Worm (Caenorhabditis elegans) whole organism, L1 larva: Measurements from ENCODE around the gene mlc-1.

Source experiments
- C04F5.9 ChIP-seq: sonication (generic microtip); optimal IDR thresholded peaks from 2 replicates; lab custom pipeline; 2016; ENCODE audit warnings: missing genetic modification characterization, missing compliant biosample characterization
- Y116A8C.19 ChIP-seq: sonication (generic microtip); optimal IDR thresholded peaks from 2 replicates; lab custom pipeline; 2016; ENCODE audit warnings: missing compliant biosample characterization, missing genetic modification characterization, borderline replicate concordance
- alr-1 ChIP-seq: fragments of 200-800 bp; sonication (Bioruptor generic); optimal IDR thresholded peaks from 2 replicates; lab custom pipeline; 2018; ENCODE audit warnings: borderline replicate concordance, mild to moderate bottlenecking, missing genetic modification characterization, missing compliant biosample characterization
- aly-2 ChIP-seq: fragments of 150-350 bp; optimal IDR thresholded peaks from 2 replicates; lab custom pipeline; 2014; ENCODE audit warnings: missing biosample characterization, missing genetic modification characterization
- blmp-1 ChIP-seq: fragments of 150-350 bp; optimal IDR thresholded peaks from 2 replicates; lab custom pipeline; 2014; ENCODE audit warnings: missing biosample characterization, missing genetic modification characterization
- ceh-63 ChIP-seq: fragments of 200-800 bp; sonication (Bioruptor generic); optimal IDR thresholded peaks from 2 replicates; lab custom pipeline; 2018; ENCODE audit warnings: mild to moderate bottlenecking, missing genetic modification characterization, missing compliant biosample characterization
- ceh-90 ChIP-seq: sonication (generic microtip); optimal IDR thresholded peaks from 2 replicates; lab custom pipeline; 2016; ENCODE audit warnings: missing genetic modification characterization, missing compliant biosample characterization
- ces-1 ChIP-seq: fragments of 150-350 bp; optimal IDR thresholded peaks from 2 replicates; lab custom pipeline; 2014; ENCODE audit warnings: missing biosample characterization, missing genetic modification reagents, missing genetic modification characterization
- dsc-1 ChIP-seq: sonication (generic microtip); optimal IDR thresholded peaks from 2 replicates; lab custom pipeline; 2016; ENCODE audit warnings: mild to moderate bottlenecking, missing genetic modification characterization, missing compliant biosample characterization
- efl-1 ChIP-seq, 4 experiments: fragments of 150-350 bp; optimal IDR thresholded peaks in 3 of 4; peaks in 1 of 4; 1 replicate in 1 of 4; 2 replicates in 3 of 4; lab custom pipeline; 2014; ENCODE audit warnings: missing biosample characterization in 2 of 4, missing genetic modification characterization in 2 of 4, missing genetic modification reagents in 2 of 4
- elt-2 ChIP-seq: sonication (generic microtip); optimal IDR thresholded peaks from 2 replicates; lab custom pipeline; 2016; ENCODE audit warnings: missing genetic modification characterization, mild to moderate bottlenecking, inconsistent platforms, missing compliant biosample characterization, missing genetic modification reagents
- ets-5 ChIP-seq: fragments of 200-800 bp; sonication (Bioruptor generic); IDR thresholded peaks from 2 replicates; pipeline ENCODE4 v1.3.6; 2022; ENCODE audit warnings: missing genetic modification characterization, missing compliant biosample characterization
- grh-1 ChIP-seq: fragments of 200-800 bp; sonication (Bioruptor generic); IDR thresholded peaks from 2 replicates; pipeline ENCODE4 v1.3.6; 2022; ENCODE audit warnings: missing genetic modification reagents, missing genetic modification characterization, missing compliant biosample characterization
- hlh-17 ChIP-seq: fragments of 200-800 bp; sonication (Bioruptor generic); optimal IDR thresholded peaks from 2 replicates; lab custom pipeline; 2018; ENCODE audit warnings: missing genetic modification characterization, mild to moderate bottlenecking, missing compliant biosample characterization, moderate library complexity, borderline replicate concordance
- hlh-4 ChIP-seq: sonication (generic microtip); optimal IDR thresholded peaks from 2 replicates; lab custom pipeline; 2016; ENCODE audit warnings: mild to moderate bottlenecking, missing genetic modification characterization, missing compliant biosample characterization
- hpl-2 ChIP-seq: fragments of 150-350 bp; optimal IDR thresholded peaks from 2 replicates; lab custom pipeline; 2014; ENCODE audit warnings: missing biosample characterization, missing genetic modification reagents, missing genetic modification characterization
- jun-1 ChIP-seq: fragments of 150-350 bp; optimal IDR thresholded peaks from 2 replicates; lab custom pipeline; 2014; ENCODE audit warnings: missing biosample characterization, missing genetic modification reagents, missing genetic modification characterization
- lin-13 ChIP-seq: fragments of 150-350 bp; optimal IDR thresholded peaks from 2 replicates; lab custom pipeline; 2014; ENCODE audit warnings: missing biosample characterization, missing genetic modification reagents, missing genetic modification characterization
- lin-14 ChIP-seq: fragments of 200-800 bp; sonication (Bioruptor generic); optimal IDR thresholded peaks from 2 replicates; lab custom pipeline; 2018; ENCODE audit warnings: mild to moderate bottlenecking, missing genetic modification characterization, moderate library complexity, missing compliant biosample characterization
- lin-35 ChIP-seq, 2 experiments: fragments of 150-350 bp; optimal IDR thresholded peaks; 2 replicates each; lab custom pipeline; 2014; ENCODE audit warnings: missing biosample characterization in 2 of 2, missing genetic modification characterization in 2 of 2, missing genetic modification reagents in 2 of 2
- lin-39 ChIP-seq: fragments of 150-350 bp; optimal IDR thresholded peaks from 2 replicates; lab custom pipeline; 2014; ENCODE audit warnings: missing biosample characterization, missing genetic modification reagents, missing genetic modification characterization
- lsy-2 ChIP-seq, 2 experiments: fragments of 150-350 bp; optimal IDR thresholded peaks; 2 replicates each; lab custom pipeline; 2014; ENCODE audit warnings: missing biosample characterization in 2 of 2, missing genetic modification characterization in 2 of 2
- mab-9 ChIP-seq: fragments of 200-800 bp; sonication (Bioruptor generic); IDR thresholded peaks from 2 replicates; pipeline ENCODE4 v1.3.6; 2022; ENCODE audit warnings: missing genetic modification reagents, missing genetic modification characterization, missing compliant biosample characterization
- mdl-1 ChIP-seq, 2 experiments: fragments of 150-350 bp; optimal IDR thresholded peaks; 2 replicates each; lab custom pipeline; 2014 to 2017; ENCODE audit warnings: missing biosample characterization in 2 of 2, missing genetic modification characterization in 2 of 2, inconsistent platforms in 1 of 2
- mef-2 ChIP-seq: fragments of 150-350 bp; optimal IDR thresholded peaks from 2 replicates; lab custom pipeline; 2014; ENCODE audit warnings: missing biosample characterization, missing genetic modification characterization
- mep-1 ChIP-seq: fragments of 150-350 bp; optimal IDR thresholded peaks from 2 replicates; lab custom pipeline; 2014; ENCODE audit warnings: missing biosample characterization, missing genetic modification characterization
- nhr-11 ChIP-seq: fragments of 150-350 bp; optimal IDR thresholded peaks from 2 replicates; lab custom pipeline; 2014; ENCODE audit warnings: missing biosample characterization, missing genetic modification characterization
- nhr-19 ChIP-seq: fragments of 200-800 bp; sonication (Bioruptor generic); conservative IDR thresholded peaks from 2 replicates; pipeline ENCODE4 v1.3.6; 2022; ENCODE audit warnings: missing genetic modification characterization, missing compliant biosample characterization
- nhr-20 ChIP-seq: sonication (generic microtip); optimal IDR thresholded peaks from 2 replicates; lab custom pipeline; 2016; ENCODE audit warnings: mild to moderate bottlenecking, missing genetic modification characterization, missing compliant biosample characterization
- nhr-237 ChIP-seq: fragments of 150-350 bp; optimal IDR thresholded peaks from 2 replicates; lab custom pipeline; 2014; ENCODE audit warnings: missing biosample characterization, missing genetic modification characterization
- nhr-28 ChIP-seq: fragments of 150-350 bp; optimal IDR thresholded peaks from 2 replicates; lab custom pipeline; 2014; ENCODE audit warnings: missing biosample characterization, missing genetic modification characterization
- nhr-47 ChIP-seq: sonication (generic microtip); optimal IDR thresholded peaks from 2 replicates; lab custom pipeline; 2016; ENCODE audit warnings: mild to moderate bottlenecking, missing genetic modification characterization, moderate library complexity, missing compliant biosample characterization
- nhr-71 ChIP-seq: sonication (generic microtip); optimal IDR thresholded peaks from 2 replicates; lab custom pipeline; 2016; ENCODE audit warnings: mild to moderate bottlenecking, missing genetic modification characterization, moderate library complexity, missing compliant biosample characterization
- nhr-76 ChIP-seq: sonication (generic microtip); optimal IDR thresholded peaks from 2 replicates; lab custom pipeline; 2017; ENCODE audit warnings: missing biosample characterization, missing genetic modification characterization
- nhr-77 ChIP-seq: fragments of 150-350 bp; optimal IDR thresholded peaks from 2 replicates; lab custom pipeline; 2014; ENCODE audit warnings: missing biosample characterization, missing genetic modification characterization
- nhr-84 ChIP-seq: sonication (generic microtip); optimal IDR thresholded peaks from 2 replicates; lab custom pipeline; 2017; ENCODE audit warnings: missing biosample characterization, missing genetic modification characterization
- pqm-1 ChIP-seq: sonication (generic microtip); optimal IDR thresholded peaks from 3 replicates; lab custom pipeline; 2017; ENCODE audit warnings: missing biosample characterization, missing genetic modification characterization
- snu-23 ChIP-seq: sonication (generic microtip); optimal IDR thresholded peaks from 2 replicates; lab custom pipeline; 2016; ENCODE audit warnings: missing genetic modification characterization, missing compliant biosample characterization
- unc-62 ChIP-seq: fragments of 150-350 bp; optimal IDR thresholded peaks from 2 replicates; lab custom pipeline; 2014; ENCODE audit warnings: missing biosample characterization, missing genetic modification reagents, missing genetic modification characterization
- xbp-1 ChIP-seq: sonication (generic microtip); optimal IDR thresholded peaks from 2 replicates; lab custom pipeline; 2016; ENCODE audit warnings: missing genetic modification characterization, missing compliant biosample characterization
- zag-1 ChIP-seq: fragments of 150-350 bp; optimal IDR thresholded peaks from 2 replicates; lab custom pipeline; 2014; ENCODE audit warnings: missing biosample characterization, missing genetic modification characterization
- ztf-11 ChIP-seq, 2 experiments: sonication (generic microtip); optimal IDR thresholded peaks; 2 replicates each; lab custom pipeline; 2016 to 2017; ENCODE audit warnings: missing genetic modification characterization in 2 of 2, missing biosample characterization in 1 of 2, missing compliant biosample characterization in 1 of 2

The mlc-1 gene

ce11 chrX:17466615-17467014 is 7.6 kb downstream of the mlc-1 start, which contains the start of gene ZK54.3 (continued):
- TF ChIP-seq hlh-17 (no peak), nhr-237 (tag; lab: Kevin White, UChicago) (no peak), snu-23 (GFP tag; lab: Kevin White, UChicago) (no peak), lin-35 (GFP tag; optimal IDR thresholded peaks at IDR 0.05; lab: Kevin White, UChicago) (no peak), mdl-1 (tag; optimal IDR thresholded peaks at IDR 0.05; lab: Kevin White, UChicago) (no peak), nhr-84 (tag; lab: Kevin White, UChicago) (no peak), lin-13 (GFP tag; lab: Kevin White, UChicago) (no peak), grh-1 (GFP tag; lab: Robert Waterston, UW) (no peak), nhr-47 (peak; percentile 17), hpl-2 (GFP tag; lab: Kevin White, UChicago) (no peak), ceh-63 (no peak), efl-1 (optimal IDR thresholded peaks at IDR 0.05; lab: Kevin White, UChicago) (no peak), efl-1 (GFP tag; optimal IDR thresholded peaks at IDR 0.05 in 1 of 2; lab: Kevin White, UChicago) (no peak), nhr-28 (tag; lab: Kevin White, UChicago) (no peak), nhr-77 (tag; lab: Kevin White, UChicago) (no peak), mab-9 (no peak), lsy-2 (tag; optimal IDR thresholded peaks at IDR 0.05; lab: Kevin White, UChicago) (peak in 1 of 2 experiments; percentile 17), lin-14 (peak; percentile 69), C04F5.9 (tag; lab: Kevin White, UChicago) (no peak)

- no peak for TF ChIP-seq dsc-1
- TF ChIP-seq blmp-1 (tag; lab: Kevin White, UChicago): no peak
- no peak for TF ChIP-seq lsy-2 (tag; optimal IDR thresholded peaks at IDR 0.05; lab: Kevin White, UChicago)
- TF ChIP-seq ces-1 (GFP tag; lab: Kevin White, UChicago): no peak
These were observed 9.5 kb downstream of the mlc-1 start for ce11 chrX:17468483-17468882.

ce11 chrX:17471703-17472102 is 12.7 kb downstream of the mlc-1 start:
- TF ChIP-seq nhr-71 (tag; lab: Kevin White, UChicago): no peak
- no peak for TF ChIP-seq ets-5 (GFP tag; lab: Robert Waterston, UW)
- TF ChIP-seq ceh-90 (tag; lab: Kevin White, UChicago): no peak
- TF ChIP-seq nhr-20: peak; percentile 44
- no peak for TF ChIP-seq ztf-11 (tag; optimal IDR thresholded peaks at IDR 0.05; lab: Kevin White, UChicago)
- TF ChIP-seq jun-1 (tag; lab: Kevin White, UChicago): peak; percentile 14
- TF ChIP-seq lin-14: peak; percentile 6
- TF ChIP-seq mab-9: no peak
- no peak for TF ChIP-seq snu-23 (GFP tag; lab: Kevin White, UChicago)
- no peak for TF ChIP-seq ceh-63
- TF ChIP-seq pqm-1 (tag; lab: Kevin White, UChicago): peak; percentile 64
- TF ChIP-seq Y116A8C.19 (tag; lab: Kevin White, UChicago): no peak
- TF ChIP-seq zag-1 (tag; lab: Kevin White, UChicago): no peak
- no peak for TF ChIP-seq hlh-4
- no peak for TF ChIP-seq nhr-76 (tag; lab: Kevin White, UChicago)
- no peak for TF ChIP-seq nhr-19 (GFP tag; lab: Robert Waterston, UW)
- TF ChIP-seq mef-2: no peak
- TF ChIP-seq lin-39: no peak
- TF ChIP-seq xbp-1 (tag; lab: Kevin White, UChicago): no peak
- TF ChIP-seq alr-1: no peak
- no peak for TF ChIP-seq nhr-11 (tag; lab: Kevin White, UChicago)
- TF ChIP-seq mep-1 (tag; lab: Kevin White, UChicago): no peak
- TF ChIP-seq unc-62 (GFP tag; lab: Kevin White, UChicago): no peak
- TF ChIP-seq nhr-84 (tag; lab: Kevin White, UChicago): no peak
- TF ChIP-seq grh-1 (GFP tag; lab: Robert Waterston, UW): no peak
- TF ChIP-seq elt-2 (tag; lab: Kevin White, UChicago): peak; percentile 74
- peak in 1 of 2 experiments; percentile 37 for TF ChIP-seq lin-35 (GFP tag; optimal IDR thresholded peaks at IDR 0.05; lab: Kevin White, UChicago)
- TF ChIP-seq mdl-1 (tag; optimal IDR thresholded peaks at IDR 0.05; lab: Kevin White, UChicago): peak in 1 of 2 experiments; percentile 18
- no peak for TF ChIP-seq aly-2
- TF ChIP-seq, all 84 proteins: peak for 7
